Worm (Caenorhabditis elegans) whole organism, young adult: ENCODE data around the gene arrd-7.

Source experiments
- B0019.2 ChIP-seq: fragments of 200-800 bp; sonication (Bioruptor generic); conservative IDR thresholded peaks from 2 replicates; pipeline ENCODE4 v1.3.6; 2022; ENCODE audit warnings: missing genetic modification reagents, missing genetic modification characterization, missing compliant biosample characterization
- B0035.1 ChIP-seq: sonication (generic microtip); optimal IDR thresholded peaks from 2 replicates; lab custom pipeline; 2016; ENCODE audit warnings: missing genetic modification characterization, mild to moderate bottlenecking, missing compliant biosample characterization, missing genotype, missing genetic modification reagents
- F39B2.1 ChIP-seq: fragments of 200-800 bp; sonication (Bioruptor generic); IDR thresholded peaks from 2 replicates; pipeline ENCODE4 v1.3.6; 2022; ENCODE audit warnings: missing genetic modification reagents, missing genetic modification characterization, missing compliant biosample characterization
- F49E8.2 ChIP-seq: sonication (generic microtip); optimal IDR thresholded peaks from 3 replicates; lab custom pipeline; 2017; ENCODE audit warnings: missing genetic modification characterization, mild to moderate bottlenecking, missing compliant biosample characterization, antibody characterized with exemption, moderate library complexity; ENCODE audit not compliant: insufficient read depth
- F55B11.4 ChIP-seq: sonication (generic microtip); optimal IDR thresholded peaks from 2 replicates; lab custom pipeline; 2016; ENCODE audit warnings: missing compliant biosample characterization, missing genetic modification characterization, borderline replicate concordance; ENCODE audit not compliant: insufficient read depth
- T26A5.8 ChIP-seq: sonication (generic microtip); optimal IDR thresholded peaks from 2 replicates; lab custom pipeline; 2016; ENCODE audit warnings: missing genetic modification characterization, missing compliant biosample characterization
- Y79H2A.3 ChIP-seq: fragments of 200-800 bp; sonication (Bioruptor generic); conservative IDR thresholded peaks from 2 replicates; pipeline ENCODE4 v1.3.6; 2022; ENCODE audit warnings: missing genetic modification reagents, missing genetic modification characterization, missing compliant biosample characterization
- ZK185.1 ChIP-seq: sonication (generic microtip); optimal IDR thresholded peaks from 2 replicates; lab custom pipeline; 2016; ENCODE audit warnings: mild to moderate bottlenecking, missing genetic modification characterization, missing compliant biosample characterization; ENCODE audit not compliant: poor library complexity, severe bottlenecking
- akir-1 ChIP-seq: fragments of 200-800 bp; sonication (Bioruptor generic); optimal IDR thresholded peaks from 2 replicates; lab custom pipeline; 2018; ENCODE audit warnings: mild to moderate bottlenecking, missing genetic modification characterization, moderate library complexity, missing compliant biosample characterization
- aptf-2 ChIP-seq: fragments of 200-800 bp; sonication (Bioruptor generic); conservative IDR thresholded peaks from 2 replicates; pipeline ENCODE4 v1.3.6; 2022; ENCODE audit warnings: missing genetic modification reagents, missing genetic modification characterization, missing compliant biosample characterization
- aptf-3 ChIP-seq: fragments of 200-800 bp; sonication (Bioruptor generic); IDR thresholded peaks from 2 replicates; pipeline ENCODE4 v1.3.6; 2022; ENCODE audit warnings: missing genetic modification characterization, missing compliant biosample characterization
- athp-1 ChIP-seq: sonication (generic microtip); optimal IDR thresholded peaks from 2 replicates; lab custom pipeline; 2017; ENCODE audit warnings: mild to moderate bottlenecking, missing genetic modification characterization, missing compliant biosample characterization
- attf-5 ChIP-seq: fragments of 200-800 bp; sonication (Bioruptor generic); optimal IDR thresholded peaks from 2 replicates; lab custom pipeline; 2018; ENCODE audit warnings: mild to moderate bottlenecking, missing genetic modification characterization, missing compliant biosample characterization
- attf-6 ChIP-seq: fragments of 200-800 bp; sonication (Bioruptor generic); IDR thresholded peaks from 2 replicates; pipeline ENCODE4 v1.3.6; 2022; ENCODE audit warnings: missing genetic modification reagents, missing genetic modification characterization, missing compliant biosample characterization
- bed-1 ChIP-seq: fragments of 200-800 bp; sonication (Bioruptor generic); IDR thresholded peaks from 2 replicates; pipeline ENCODE4 v1.3.6; 2022; ENCODE audit warnings: missing genetic modification reagents, missing genetic modification characterization, missing compliant biosample characterization
- ccch-3 ChIP-seq: fragments of 200-800 bp; sonication (Bioruptor generic); optimal IDR thresholded peaks from 2 replicates; lab custom pipeline; 2018; ENCODE audit warnings: mild to moderate bottlenecking, missing genetic modification characterization, missing compliant biosample characterization
- cebp-1 ChIP-seq, 2 experiments: fragments of 200-800 bp in 1 of 2; sonication (Bioruptor generic) in 1 of 2; sonication (generic microtip) in 1 of 2; IDR thresholded peaks in 1 of 2; optimal IDR thresholded peaks in 1 of 2; 2 replicates each; pipeline versions ENCODE4 v1.3.6 to Lab custom; 2017 to 2022; ENCODE audit warnings: missing compliant biosample characterization in 2 of 2, missing genetic modification characterization in 2 of 2, mild to moderate bottlenecking in 1 of 2, missing genetic modification reagents in 1 of 2, moderate library complexity in 1 of 2
- ceh-27 ChIP-seq: fragments of 200-800 bp; sonication (Bioruptor generic); optimal IDR thresholded peaks from 2 replicates; lab custom pipeline; 2018; ENCODE audit warnings: mild to moderate bottlenecking, missing genetic modification characterization, moderate library complexity, missing compliant biosample characterization
- ceh-40 ChIP-seq: fragments of 200-800 bp; sonication (Bioruptor generic); IDR thresholded peaks from 2 replicates; pipeline ENCODE4 v1.3.6; 2022; ENCODE audit warnings: missing genetic modification characterization, missing compliant biosample characterization
- ceh-58 ChIP-seq: fragments of 200-800 bp; sonication (Bioruptor generic); IDR thresholded peaks from 2 replicates; pipeline ENCODE4 v1.3.6; 2022; ENCODE audit warnings: missing genetic modification characterization, missing compliant biosample characterization
- dox-1 ChIP-seq: fragments of 200-800 bp; sonication (Bioruptor generic); IDR thresholded peaks from 2 replicates; pipeline ENCODE4 v1.3.6; 2022; ENCODE audit warnings: missing genetic modification reagents, missing genetic modification characterization, missing compliant biosample characterization
- efl-1 ChIP-seq: fragments of 150-350 bp; optimal IDR thresholded peaks from 2 replicates; lab custom pipeline; 2014; ENCODE audit warnings: missing biosample characterization, missing genetic modification reagents, missing genetic modification characterization
- egl-18 ChIP-seq: fragments of 200-800 bp; sonication (Bioruptor generic); IDR thresholded peaks from 2 replicates; pipeline ENCODE4 v1.3.6; 2022; ENCODE audit warnings: missing genetic modification reagents, missing genetic modification characterization, missing compliant biosample characterization
- egrh-3 ChIP-seq: fragments of 200-800 bp; sonication (Bioruptor generic); IDR thresholded peaks from 2 replicates; pipeline ENCODE4 v1.3.6; 2022; ENCODE audit warnings: missing genetic modification reagents, missing genetic modification characterization, missing compliant biosample characterization
- ekl-4 ChIP-seq: fragments of 200-800 bp; sonication (Bioruptor generic); IDR thresholded peaks from 2 replicates; pipeline ENCODE4 v1.3.6; 2022; ENCODE audit warnings: missing genetic modification reagents, missing genetic modification characterization, missing compliant biosample characterization
- ets-4 ChIP-seq: fragments of 200-800 bp; sonication (Bioruptor generic); optimal IDR thresholded peaks from 2 replicates; lab custom pipeline; 2018; ENCODE audit warnings: mild to moderate bottlenecking, missing genetic modification characterization, missing compliant biosample characterization
- him-1 ChIP-seq: sonication (generic microtip); optimal IDR thresholded peaks from 2 replicates; lab custom pipeline; 2016; ENCODE audit warnings: missing genotype, missing genetic modification reagents, missing genetic modification characterization, missing compliant biosample characterization
- hrde-1 ChIP-seq: sonication (generic microtip); optimal IDR thresholded peaks from 2 replicates; lab custom pipeline; 2016; ENCODE audit warnings: missing genetic modification characterization, mild to moderate bottlenecking, missing compliant biosample characterization, moderate library complexity, missing genotype, missing genetic modification reagents, borderline replicate concordance
- hsf-1 ChIP-seq: fragments of 200-800 bp; sonication (Bioruptor generic); IDR thresholded peaks from 2 replicates; pipeline ENCODE4 v1.3.6; 2022; ENCODE audit warnings: missing genetic modification reagents, missing genetic modification characterization, missing compliant biosample characterization
- lag-1 ChIP-seq: fragments of 200-800 bp; sonication (Bioruptor generic); IDR thresholded peaks from 2 replicates; pipeline ENCODE4 v1.3.6; 2022; ENCODE audit warnings: missing genetic modification reagents, missing genetic modification characterization, missing compliant biosample characterization
- let-607 ChIP-seq, 2 experiments: fragments of 200-800 bp in 1 of 2; sonication (Bioruptor generic) in 1 of 2; sonication (generic microtip) in 1 of 2; optimal IDR thresholded peaks; 2 replicates each; lab custom pipeline; 2016 to 2018; ENCODE audit warnings: mild to moderate bottlenecking in 2 of 2, missing compliant biosample characterization in 2 of 2, missing genetic modification characterization in 2 of 2, moderate library complexity in 2 of 2, missing genotype in 1 of 2
- lin-35 ChIP-seq, 3 experiments: fragments of 150-350 bp in 2 of 3; sonication (generic microtip) in 1 of 3; optimal IDR thresholded peaks; 2 replicates each; lab custom pipeline; 2014 to 2018; ENCODE audit warnings: missing biosample characterization in 3 of 3, missing genetic modification characterization in 3 of 3, missing genetic modification reagents in 3 of 3
- mes-4 ChIP-seq: sonication (generic microtip); optimal IDR thresholded peaks from 2 replicates; lab custom pipeline; 2016; ENCODE audit warnings: missing genotype, missing genetic modification characterization, missing compliant biosample characterization
- nfya-1 ChIP-seq: sonication (generic microtip); optimal IDR thresholded peaks from 2 replicates; lab custom pipeline; 2017; ENCODE audit warnings: antibody characterized with exemption, missing compliant biosample characterization, missing genetic modification characterization, borderline replicate concordance; ENCODE audit not compliant: insufficient read depth
- nhr-179 ChIP-seq: sonication (generic microtip); optimal IDR thresholded peaks from 2 replicates; lab custom pipeline; 2016; ENCODE audit warnings: mild to moderate bottlenecking, missing genetic modification characterization, missing compliant biosample characterization
- rec-8 ChIP-seq, 2 experiments: sonication (generic microtip); optimal IDR thresholded peaks; 2 replicates each; lab custom pipeline; 2016; ENCODE audit warnings: mild to moderate bottlenecking in 2 of 2, missing genetic modification characterization in 2 of 2, missing genetic modification reagents in 2 of 2, missing genotype in 2 of 2, missing biosample characterization in 1 of 2, missing compliant biosample characterization in 1 of 2, moderate library complexity in 1 of 2
- repo-1 ChIP-seq: sonication (generic microtip); optimal IDR thresholded peaks from 2 replicates; lab custom pipeline; 2017; ENCODE audit warnings: mild to moderate bottlenecking, missing genetic modification characterization, missing compliant biosample characterization
- sdz-38 ChIP-seq: sonication (generic microtip); optimal IDR thresholded peaks from 2 replicates; lab custom pipeline; 2016; ENCODE audit warnings: missing genotype, missing genetic modification characterization, missing compliant biosample characterization
- snpc-1.3 ChIP-seq: sonication (generic microtip); optimal IDR thresholded peaks from 2 replicates; lab custom pipeline; 2017; ENCODE audit warnings: missing genetic modification characterization, mild to moderate bottlenecking, missing compliant biosample characterization, antibody characterized with exemption, moderate library complexity, missing genotype, missing genetic modification reagents; ENCODE audit not compliant: insufficient read depth
- snpc-3.4 ChIP-seq: sonication (generic microtip); optimal IDR thresholded peaks from 2 replicates; lab custom pipeline; 2017; ENCODE audit warnings: missing genetic modification characterization, mild to moderate bottlenecking, missing compliant biosample characterization, antibody characterized with exemption, moderate library complexity, missing genotype, missing genetic modification reagents
- sptf-2 ChIP-seq: fragments of 200-800 bp; sonication (Bioruptor generic); optimal IDR thresholded peaks from 2 replicates; lab custom pipeline; 2018; ENCODE audit warnings: mild to moderate bottlenecking, missing genetic modification characterization, missing compliant biosample characterization
- tbp1 ChIP-seq: fragments of 200-800 bp; sonication (Bioruptor generic); optimal IDR thresholded peaks from 2 replicates; lab custom pipeline; 2018; ENCODE audit warnings: mild to moderate bottlenecking, missing genetic modification characterization, missing compliant biosample characterization
- unc-62 ChIP-seq: fragments of 150-350 bp; optimal IDR thresholded peaks from 2 replicates; lab custom pipeline; 2014; ENCODE audit warnings: missing biosample characterization, missing genetic modification reagents, missing genetic modification characterization
- zfh-2 ChIP-seq: fragments of 200-800 bp; sonication (Bioruptor generic); conservative IDR thresholded peaks from 2 replicates; pipeline ENCODE4 v1.3.6; 2022; ENCODE audit warnings: missing genetic modification reagents, missing genetic modification characterization, missing compliant biosample characterization
- ztf-18 ChIP-seq: sonication (generic microtip); optimal IDR thresholded peaks from 2 replicates; lab custom pipeline; 2016; ENCODE audit warnings: missing genotype, mild to moderate bottlenecking, missing genetic modification characterization, missing compliant biosample characterization
- ztf-22 ChIP-seq: fragments of 200-800 bp; sonication (Bioruptor generic); optimal IDR thresholded peaks from 2 replicates; lab custom pipeline; 2018; ENCODE audit warnings: mild to moderate bottlenecking, missing genetic modification characterization, moderate library complexity, missing compliant biosample characterization
- ztf-26 ChIP-seq: sonication (generic microtip); optimal IDR thresholded peaks from 2 replicates; lab custom pipeline; 2017; ENCODE audit warnings: missing genetic modification characterization, missing compliant biosample characterization

Gene arrd-7

ce11 chrII:12107840-12108239 lies 45.4 kb upstream of the arrd-7 start, which contains the start of gene Y17G7B.18 (continued):
- TF ChIP-seq F49E8.2 (tag; lab: Kevin White, UChicago) (no peak), T26A5.8 (tag; lab: Kevin White, UChicago) (no peak), sdz-38 (tag; lab: Kevin White, UChicago) (no peak), ets-4 (GFP tag; lab: Kevin White, UChicago) (no peak), unc-62 (GFP tag; lab: Kevin White, UChicago) (no peak), B0019.2 (GFP tag; lab: Robert Waterston, UW) (no peak), ztf-22 (GFP tag; lab: Kevin White, UChicago) (no peak), sptf-2 (GFP tag; lab: Kevin White, UChicago) (no peak), attf-5 (GFP tag; lab: Kevin White, UChicago) (peak; percentile 76), hrde-1 (no peak), efl-1 (peak; percentile 84), mes-4 (tag; lab: Kevin White, UChicago) (no peak), lin-35 (GFP tag; optimal IDR thresholded peaks at IDR 0.05; lab: Kevin White, UChicago) (peak; percentile 2 to 93 (median 75)), egl-18 (GFP tag; lab: Robert Waterston, UW) (no peak), ceh-58 (GFP tag; lab: Robert Waterston, UW) (no peak), F55B11.4 (no peak), ccch-3 (GFP tag; lab: Kevin White, UChicago) (no peak), F39B2.1 (no peak), ZK185.1 (tag; lab: Kevin White, UChicago) (no peak), attf-6 (no peak), B0035.1 (no peak), egrh-3 (GFP tag; lab: Robert Waterston, UW) (no peak), zfh-2 (GFP tag; lab: Robert Waterston, UW) (0 out of 2 replicates have a peak, but pooled peaks have one; percentile 2), ceh-40 (GFP tag; lab: Robert Waterston, UW) (no peak), hsf-1 (GFP tag; lab: Robert Waterston, UW) (0 out of 2 replicates have a peak, but pooled peaks have one; percentile 17), athp-1 (tag; lab: Kevin White, UChicago) (no peak), akir-1 (GFP tag; lab: Kevin White, UChicago) (no peak), let-607 (tag; optimal IDR thresholded peaks at IDR 0.05; lab: Kevin White, UChicago) (no peak), rec-8 (tag; optimal IDR thresholded peaks at IDR 0.05; lab: Kevin White, UChicago) (no peak), repo-1 (tag; lab: Kevin White, UChicago) (no peak), Y79H2A.3 (no peak), tbp1 (GFP tag; lab: Kevin White, UChicago) (no peak), nfya-1 (tag; lab: Kevin White, UChicago) (no peak), nhr-179 (no peak), lag-1 (GFP tag; lab: Robert Waterston, UW) (no peak), bed-1 (GFP tag; lab: Robert Waterston, UW) (no peak), ztf-18 (tag; lab: Kevin White, UChicago) (no peak), aptf-3 (GFP tag; lab: Robert Waterston, UW) (no peak), aptf-2 (GFP tag; lab: Robert Waterston, UW) (no peak), snpc-1.3 (no peak), him-1 (tag; lab: Kevin White, UChicago) (no peak), ztf-26 (tag; lab: Kevin White, UChicago) (no peak), dox-1 (peak; percentile 32; the same call in 1 of the 2 replicates), ceh-27 (GFP tag; lab: Kevin White, UChicago) (no peak), snpc-3.4 (tag; lab: Kevin White, UChicago) (no peak), cebp-1 (GFP tag; IDR thresholded peaks at IDR 0.05; lab: Robert Waterston, UW) (peak; percentile 37; the same call in 1 of the 2 replicates), cebp-1 (tag; optimal IDR thresholded peaks at IDR 0.05; lab: Kevin White, UChicago) (peak; percentile 94), ekl-4 (GFP tag; lab: Robert Waterston, UW) (no peak)
